Fruit fly (Drosophila melanogaster) whole organism: ENCODE measurements around the gene Tsc1.

Source experiments
- CG8478 ChIP-seq: fragments of >200 bp; optimal IDR thresholded peaks from 2 replicates; lab custom pipeline; 2018; ENCODE audit warnings: inconsistent platforms
- Dll ChIP-seq: fragments of >200 bp; optimal IDR thresholded peaks from 2 replicates; lab custom pipeline; 2017
- EcR ChIP-seq, 2 experiments: fragments of >200 bp; optimal IDR thresholded peaks; 2 replicates each; lab custom pipeline; 2017; ENCODE audit warnings: missing biosample characterization in 2 of 2, missing genetic modification characterization in 2 of 2, missing genetic modification reagents in 2 of 2
- pan ChIP-seq: fragments of >200 bp; optimal IDR thresholded peaks from 2 replicates; lab custom pipeline; 2017
- psq ChIP-seq: fragments of >200 bp; optimal IDR thresholded peaks from 2 replicates; lab custom pipeline; 2017
- usp ChIP-seq: fragments of >200 bp; optimal IDR thresholded peaks from 2 replicates; lab custom pipeline; 2017; ENCODE audit warnings: missing biosample characterization, missing genetic modification characterization, mixed read lengths

Tsc1 gene

DNA sequence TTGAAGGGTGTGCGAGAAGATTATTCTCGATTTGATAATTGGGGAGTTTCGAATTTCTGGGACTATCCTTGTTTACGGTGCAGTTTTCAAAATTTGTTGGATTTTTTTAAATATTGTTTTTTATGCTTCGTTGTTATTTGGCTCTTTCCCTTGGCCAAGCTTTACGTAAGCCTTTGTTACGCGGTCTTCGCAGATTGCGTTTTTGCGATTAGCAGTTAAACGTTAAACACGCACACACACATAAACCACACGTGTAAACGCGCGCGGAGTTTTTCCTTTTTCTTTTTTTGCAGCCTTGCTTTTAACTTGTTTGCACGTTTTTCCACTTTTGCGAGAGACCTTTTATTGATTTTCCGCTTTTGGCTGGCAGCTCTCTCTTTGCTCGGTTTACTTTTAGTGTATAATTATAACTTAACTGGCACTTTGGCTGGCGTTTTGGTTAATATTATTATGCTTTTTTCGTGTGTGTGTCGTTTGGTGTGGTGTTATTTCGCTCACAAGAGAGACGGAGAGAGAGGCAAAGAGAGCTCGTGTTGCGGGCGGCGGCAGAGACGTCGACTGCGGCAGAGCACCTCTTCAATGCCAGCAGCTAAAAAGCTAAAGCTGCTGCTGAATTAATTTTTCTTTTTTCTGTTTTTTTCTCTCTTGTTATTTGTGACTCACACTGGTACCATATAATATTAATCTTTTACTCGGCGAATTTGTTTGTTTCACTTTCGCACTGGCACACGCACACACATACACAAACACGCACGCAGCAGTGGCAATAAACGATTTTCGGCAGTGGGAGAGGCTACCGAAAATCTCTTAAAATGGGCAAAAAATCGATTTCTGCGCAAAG, 25.4 kb upstream of the Tsc1 start:
- no peak for TF ChIP-seq EcR (GFP tag; optimal IDR thresholded peaks at IDR 0.05; lab: Kevin White, UChicago)
- no peak for TF ChIP-seq CG8478 (lab: Kevin White, UChicago)
- TF ChIP-seq pan = no peak
- TF ChIP-seq Dll (lab: Kevin White, UChicago) = no peak
- TF ChIP-seq usp (GFP tag; lab: Kevin White, UChicago) = no peak
- TF ChIP-seq psq (lab: Kevin White, UChicago) = no peak

DNA sequence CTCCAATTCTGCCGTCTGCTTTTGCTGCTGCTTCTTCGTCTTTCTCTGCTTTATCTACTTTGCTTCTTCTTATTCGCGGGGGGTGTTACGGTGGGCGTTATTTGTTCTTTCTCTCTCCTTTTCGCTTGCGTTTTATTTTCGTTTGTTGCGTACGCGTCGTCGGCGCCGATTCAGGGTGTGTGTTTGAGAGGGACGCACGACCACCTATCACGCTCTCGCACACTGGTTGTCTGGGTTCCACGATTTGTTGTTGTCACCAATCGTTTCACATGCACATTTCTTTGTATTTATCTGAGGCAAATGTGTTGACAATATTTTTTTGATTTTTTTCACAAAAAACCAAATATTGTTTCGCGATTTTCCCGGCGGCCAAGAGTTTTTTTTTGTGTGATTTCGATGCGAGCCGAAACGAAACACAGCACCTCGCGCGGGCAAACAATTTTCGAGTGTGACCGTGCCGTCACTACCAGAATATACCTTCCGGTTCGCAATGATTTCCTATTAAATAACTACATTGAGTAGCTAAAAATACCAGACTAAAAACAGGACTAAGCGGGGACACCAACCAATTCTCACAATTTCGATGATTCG, 24.7 kb upstream of the Tsc1 start, which contains the start of gene Syx1A:
Syx1A (minus strand) TSS at position 452 of the 591 bp plus-strand sequence.
- no peak for TF ChIP-seq usp (GFP tag; lab: Kevin White, UChicago)
- no peak for TF ChIP-seq EcR (GFP tag; optimal IDR thresholded peaks at IDR 0.05; lab: Kevin White, UChicago)
- TF ChIP-seq pan = no peak
- no peak for TF ChIP-seq Dll (lab: Kevin White, UChicago)
- TF ChIP-seq CG8478 (lab: Kevin White, UChicago) = no peak
- TF ChIP-seq psq (lab: Kevin White, UChicago) = no peak

DNA sequence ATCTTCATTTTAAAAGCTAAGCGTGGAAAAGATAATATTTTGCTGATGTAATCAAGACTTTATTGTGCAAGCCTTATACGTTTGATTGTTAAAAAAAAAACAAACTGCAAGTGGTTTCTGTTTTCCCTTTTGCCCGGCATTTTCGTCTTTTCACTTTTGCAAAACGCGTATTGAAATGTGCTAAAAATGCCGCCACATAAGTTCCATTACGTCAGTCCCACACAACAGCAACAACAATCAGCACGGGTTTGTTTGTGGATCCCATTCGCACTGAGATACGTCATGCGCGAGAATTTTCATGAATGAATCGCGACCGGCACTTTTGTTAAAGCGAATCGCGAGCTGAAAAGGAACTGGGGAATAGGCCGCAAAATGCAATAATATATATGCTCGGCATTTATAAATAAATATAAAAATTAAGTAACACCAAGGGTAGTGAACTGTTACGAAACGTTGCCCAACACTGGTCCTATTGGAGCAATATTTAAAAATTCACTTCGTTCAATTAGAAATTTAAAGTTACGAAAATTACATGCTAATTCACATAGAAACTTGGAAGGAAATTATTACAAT, 24.0 kb upstream of the Tsc1 start:
- TF ChIP-seq usp (GFP tag; lab: Kevin White, UChicago) = no peak
- TF ChIP-seq psq (lab: Kevin White, UChicago) = no peak
- no peak for TF ChIP-seq CG8478 (lab: Kevin White, UChicago)
- no peak for TF ChIP-seq EcR (GFP tag; optimal IDR thresholded peaks at IDR 0.05; lab: Kevin White, UChicago)
- no peak for TF ChIP-seq Dll (lab: Kevin White, UChicago)
- no peak for TF ChIP-seq pan

DNA sequence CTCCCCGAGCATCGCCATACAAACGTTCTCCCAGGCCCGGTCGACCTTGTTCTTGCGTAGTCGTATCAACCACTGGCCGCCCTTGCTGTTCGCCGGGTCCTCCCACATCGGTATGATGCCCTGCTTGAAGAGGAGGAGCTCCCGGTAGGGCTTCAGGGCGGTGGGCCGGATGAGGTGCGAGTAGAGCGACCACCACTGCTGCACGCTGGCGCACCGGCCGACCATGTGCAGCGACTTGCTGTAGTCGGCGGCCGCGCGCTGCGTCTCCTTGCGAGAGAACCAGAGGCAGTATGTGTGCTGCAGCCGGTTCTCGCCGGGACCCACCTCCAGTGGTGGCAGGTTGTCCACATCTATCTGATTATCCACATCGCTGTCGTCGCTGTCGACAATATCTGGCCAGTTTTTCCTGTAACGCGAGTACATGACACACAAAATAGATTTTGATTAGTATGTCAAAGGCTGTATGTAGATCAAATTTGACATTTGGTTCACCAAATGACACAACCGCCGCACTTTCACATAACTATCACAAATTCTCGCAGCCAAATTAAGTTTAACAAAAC, 23.1 kb upstream of the Tsc1 start, which contains the start of gene CG10694:
CG10694 (plus strand) TSS at position 513 of the 563 bp plus-strand sequence.
- TF ChIP-seq pan (no peak), Dll (lab: Kevin White, UChicago) (no peak), psq (lab: Kevin White, UChicago) (no peak), EcR (GFP tag; optimal IDR thresholded peaks at IDR 0.05; lab: Kevin White, UChicago) (no peak), CG8478 (lab: Kevin White, UChicago) (no peak), usp (GFP tag; lab: Kevin White, UChicago) (no peak)

DNA sequence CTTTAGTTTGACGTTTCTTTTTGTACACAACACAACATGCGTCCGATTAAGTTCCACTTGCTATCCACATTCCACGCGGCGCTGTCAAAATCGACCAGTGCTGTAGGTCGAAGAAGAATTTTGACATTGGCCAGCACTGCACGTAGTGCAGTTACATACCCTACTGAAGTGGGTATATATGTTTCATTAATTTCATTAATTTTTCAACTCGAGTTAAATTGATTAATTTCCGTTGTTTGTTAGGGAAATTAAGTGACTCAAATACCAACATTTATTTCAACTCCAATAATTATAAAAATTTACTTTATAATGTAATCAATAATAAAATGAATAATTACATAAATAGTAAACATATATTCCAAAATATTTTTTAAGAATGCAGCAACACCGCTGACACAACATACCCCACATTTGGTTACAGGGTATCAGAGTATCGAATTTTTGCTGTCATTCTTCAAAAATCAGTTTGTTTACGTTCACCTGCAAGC, 21.2 kb upstream of the Tsc1 start, which contains the start of the genes eIF4EHP and CG18428:
eIF4EHP (minus strand) TSS at position 59 of the 488 bp plus-strand sequence.
CG18428 (plus strand) TSS at position 435 of the 488 bp plus-strand sequence.
- no peak for TF ChIP-seq usp (GFP tag; lab: Kevin White, UChicago)
- no peak for TF ChIP-seq EcR (GFP tag; optimal IDR thresholded peaks at IDR 0.05; lab: Kevin White, UChicago)
- no peak for TF ChIP-seq CG8478 (lab: Kevin White, UChicago)
- TF ChIP-seq psq (lab: Kevin White, UChicago) = no peak
- TF ChIP-seq Dll (lab: Kevin White, UChicago) = no peak
- TF ChIP-seq pan = peak; percentile 96

DNA sequence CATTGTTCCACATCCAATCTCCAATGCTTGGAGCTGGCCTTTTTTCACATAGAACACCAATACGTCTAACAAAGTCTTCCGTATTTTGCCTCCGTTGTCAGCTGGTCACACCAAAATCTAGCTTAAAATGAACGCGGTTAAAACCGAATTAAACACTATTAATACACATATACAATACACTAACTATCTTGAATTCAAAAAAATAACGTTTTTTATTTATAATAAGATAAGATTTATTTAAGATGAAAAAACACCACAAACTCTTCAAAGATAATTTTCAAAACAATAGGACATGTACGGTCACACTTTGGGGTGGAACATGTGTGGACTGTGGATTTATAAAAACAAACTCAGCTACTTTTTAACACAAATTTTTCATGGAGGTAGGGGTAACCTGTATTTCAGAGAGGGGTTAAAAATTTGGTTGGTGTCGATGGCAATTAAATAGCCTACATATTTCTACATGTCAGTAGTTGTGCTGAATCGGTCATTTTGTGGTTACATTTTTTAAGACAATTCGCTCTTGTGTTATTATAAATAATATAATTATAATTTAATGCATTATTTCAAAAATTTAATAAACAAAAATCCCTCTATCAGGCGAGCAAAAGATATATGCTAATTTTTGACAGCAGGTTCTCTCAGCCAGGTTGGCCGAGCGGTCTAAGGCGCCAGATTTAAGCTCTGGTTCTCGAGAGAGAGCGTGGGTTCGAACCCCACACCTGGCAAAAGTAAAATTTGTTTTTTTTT, 17.6 kb upstream of the Tsc1 start, which contains the start of gene CG13605:
CG13605 (minus strand) TSS at position 70 of the 750 bp plus-strand sequence.
- TF ChIP-seq psq (lab: Kevin White, UChicago) = no peak
- TF ChIP-seq CG8478 (lab: Kevin White, UChicago) = no peak
- TF ChIP-seq usp (GFP tag; lab: Kevin White, UChicago) = no peak
- TF ChIP-seq Dll (lab: Kevin White, UChicago) = no peak

DNA sequence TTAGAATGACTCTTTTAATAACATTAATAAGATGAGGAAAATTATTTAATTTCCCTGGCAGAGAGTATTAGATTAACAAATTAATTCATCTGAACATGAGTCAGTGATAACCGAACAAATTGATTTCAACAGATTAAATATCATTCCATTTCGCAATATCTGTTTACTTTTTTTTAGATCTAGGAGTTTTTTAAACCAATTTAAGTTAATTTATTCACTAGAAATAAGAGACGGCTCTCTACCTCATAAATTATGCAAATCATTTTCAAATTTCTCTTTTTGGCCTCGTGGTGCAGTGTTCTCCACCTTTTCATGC, 17.1 kb upstream of the Tsc1 start, which contains the start of gene Root:
Root (plus strand) TSS at position 217 of the 316 bp plus-strand sequence.
- TF ChIP-seq usp (GFP tag; lab: Kevin White, UChicago) (no peak), psq (lab: Kevin White, UChicago) (no peak), CG8478 (lab: Kevin White, UChicago) (no peak), pan (no peak), EcR (GFP tag; optimal IDR thresholded peaks at IDR 0.05; lab: Kevin White, UChicago) (no peak), Dll (lab: Kevin White, UChicago) (no peak)

DNA sequence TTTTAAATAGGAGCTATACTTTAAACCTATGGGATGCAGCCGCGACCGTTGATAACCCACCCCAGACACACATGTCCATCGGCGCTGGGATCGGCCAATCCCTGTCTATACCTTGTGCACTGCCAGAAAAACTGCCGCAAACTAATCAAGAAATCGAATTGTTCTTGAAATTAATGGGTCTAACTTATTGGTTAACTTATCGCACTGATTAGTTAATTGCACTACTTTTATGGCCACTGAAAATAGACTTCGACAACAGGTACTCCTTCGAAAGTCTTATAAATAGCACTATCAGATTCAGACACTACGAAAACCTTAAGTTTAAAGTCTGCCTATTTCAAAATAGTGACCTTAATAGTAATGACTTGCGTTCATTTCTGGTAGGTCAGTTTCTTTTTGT, 13.9 kb upstream of the Tsc1 start, which contains the start of gene CG13607:
CG13607 (minus strand) TSS at position 143 of the 400 bp plus-strand sequence.
- TF ChIP-seq Dll (lab: Kevin White, UChicago) = no peak
- no peak for TF ChIP-seq EcR (GFP tag; optimal IDR thresholded peaks at IDR 0.05; lab: Kevin White, UChicago)
- no peak for TF ChIP-seq CG8478 (lab: Kevin White, UChicago)
- TF ChIP-seq psq (lab: Kevin White, UChicago) = no peak
- no peak for TF ChIP-seq pan
- TF ChIP-seq usp (GFP tag; lab: Kevin White, UChicago) = no peak

DNA sequence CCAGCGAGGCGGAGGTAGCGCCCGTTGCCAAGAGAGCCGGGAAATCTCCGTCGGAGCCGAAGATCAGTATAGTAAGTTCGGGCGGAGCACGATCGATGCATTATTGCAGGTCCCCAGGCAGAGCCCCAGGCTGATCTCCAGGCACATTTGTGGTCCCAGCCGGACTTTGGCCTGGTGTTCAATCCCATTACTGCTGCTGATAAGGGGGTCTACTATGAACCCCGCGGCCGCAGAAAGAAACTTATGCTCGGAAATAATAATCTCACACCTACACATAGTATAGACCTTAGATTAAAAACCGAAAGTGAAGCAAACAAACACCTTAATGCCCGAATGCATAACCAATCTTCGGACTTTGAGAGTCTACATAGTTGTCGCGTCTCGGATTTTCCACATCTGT, 13.1 kb upstream of the Tsc1 start:
- TF ChIP-seq pan (no peak), EcR (GFP tag; optimal IDR thresholded peaks at IDR 0.05; lab: Kevin White, UChicago) (no peak), Dll (lab: Kevin White, UChicago) (no peak), psq (lab: Kevin White, UChicago) (no peak), usp (GFP tag; lab: Kevin White, UChicago) (no peak), CG8478 (lab: Kevin White, UChicago) (no peak)

DNA sequence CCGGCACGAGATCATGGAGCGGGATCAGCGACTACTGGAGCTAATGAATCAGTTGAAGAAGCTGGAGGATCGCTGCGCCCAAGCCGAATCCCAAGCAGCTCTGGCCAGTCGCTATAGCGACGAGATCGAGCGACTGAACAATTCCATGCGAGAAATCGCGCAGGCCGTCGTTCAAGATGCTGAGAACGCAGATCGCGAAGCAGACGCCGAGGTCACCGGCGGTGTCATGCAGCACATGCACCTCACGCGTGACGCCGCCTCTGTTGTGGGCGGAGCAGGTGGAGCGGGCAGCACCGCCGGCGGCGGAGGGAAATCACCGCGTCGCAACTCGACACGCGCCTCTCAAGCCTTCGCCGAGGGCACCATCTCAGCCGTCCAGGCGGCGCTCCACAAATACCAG, 8.4 kb upstream of the Tsc1 start:
- no peak for TF ChIP-seq pan
- no peak for TF ChIP-seq Dll (lab: Kevin White, UChicago)
